Worm (Caenorhabditis elegans) whole organism, L4 larva: ENCODE data around the gene ztf-25.

Experiments used
- Y5F2A.4 ChIP-seq: fragments of 200-800 bp; sonication (Bioruptor generic); optimal IDR thresholded peaks from 2 replicates; lab custom pipeline; 2018; ENCODE audit warnings: mild to moderate bottlenecking, missing genetic modification characterization, missing compliant biosample characterization
- gei-8 ChIP-seq: fragments of 200-800 bp; sonication (Bioruptor generic); optimal IDR thresholded peaks from 2 replicates; lab custom pipeline; 2018; ENCODE audit warnings: mild to moderate bottlenecking, missing genetic modification characterization, missing compliant biosample characterization
- hlh-30 ChIP-seq: sonication (generic microtip); optimal IDR thresholded peaks from 2 replicates; lab custom pipeline; 2017; ENCODE audit warnings: antibody characterized with exemption, mild to moderate bottlenecking, missing genetic modification characterization, missing compliant biosample characterization; ENCODE audit not compliant: insufficient read depth
- lim-7 ChIP-seq: fragments of 200-800 bp; sonication (Bioruptor generic); IDR thresholded peaks from 2 replicates; pipeline ENCODE4 v1.3.6; 2022; ENCODE audit warnings: missing genetic modification characterization, missing compliant biosample characterization
- lin-1 ChIP-seq: fragments of 200-800 bp; sonication (Bioruptor generic); IDR thresholded peaks from 2 replicates; pipeline ENCODE4 v1.3.6; 2022; ENCODE audit warnings: missing genetic modification reagents, missing genetic modification characterization, missing compliant biosample characterization
- mdl-1 ChIP-seq, 2 experiments: fragments of 150-350 bp in 1 of 2; sonication (generic microtip) in 1 of 2; optimal IDR thresholded peaks; 2 replicates each; lab custom pipeline; 2014 to 2017; ENCODE audit warnings: missing biosample characterization in 2 of 2, missing genetic modification characterization in 2 of 2
- nhr-6 ChIP-seq: fragments of 150-350 bp; optimal IDR thresholded peaks from 2 replicates; lab custom pipeline; 2014; ENCODE audit warnings: missing biosample characterization, missing genetic modification characterization
- pha-4 ChIP-seq, 2 experiments: fragments of 150-350 bp in 1 of 2; fragments of 200-800 bp in 1 of 2; sonication (Bioruptor generic) in 1 of 2; IDR thresholded peaks in 1 of 2; optimal IDR thresholded peaks in 1 of 2; 2 replicates each; pipeline versions ENCODE4 v1.3.6 to Lab custom; 2014 to 2022; ENCODE audit warnings: missing genetic modification characterization in 2 of 2, missing genetic modification reagents in 2 of 2, missing biosample characterization in 1 of 2, missing compliant biosample characterization in 1 of 2
- pqm-1 ChIP-seq: sonication (generic microtip); optimal IDR thresholded peaks from 2 replicates; lab custom pipeline; 2017; ENCODE audit warnings: missing biosample characterization, missing genetic modification characterization
- snpc-4 ChIP-seq: fragments of 150-350 bp; optimal IDR thresholded peaks from 2 replicates; lab custom pipeline; 2014; ENCODE audit warnings: missing biosample characterization, missing genetic modification characterization
- tra-1 ChIP-seq: fragments of 200-800 bp; sonication (Bioruptor generic); IDR thresholded peaks from 2 replicates; pipeline ENCODE4 v1.3.6; 2022; ENCODE audit warnings: missing genetic modification reagents, missing genetic modification characterization, missing compliant biosample characterization
- vab-7 ChIP-seq: fragments of 200-800 bp; sonication (Bioruptor generic); IDR thresholded peaks from 2 replicates; pipeline ENCODE4 v1.3.6; 2022; ENCODE audit warnings: missing genetic modification reagents, missing genetic modification characterization, missing compliant biosample characterization
- zip-11 ChIP-seq: fragments of 200-800 bp; sonication (Bioruptor generic); IDR thresholded peaks from 2 replicates; pipeline ENCODE4 v1.3.6; 2022; ENCODE audit warnings: missing genetic modification characterization, missing compliant biosample characterization
- ztf-11 ChIP-seq: fragments of 150-350 bp; optimal IDR thresholded peaks from 2 replicates; lab custom pipeline; 2014; ENCODE audit warnings: missing biosample characterization, missing genetic modification characterization

ce11 chrV:17601520-17601919 is at the start of gene ztf-25:
- no peak for TF ChIP-seq vab-7 (GFP tag; lab: Robert Waterston, UW)
- TF ChIP-seq ztf-11 (tag; lab: Kevin White, UChicago) = no peak
- TF ChIP-seq pqm-1 = no peak
- no peak for TF ChIP-seq lim-7 (GFP tag; lab: Robert Waterston, UW)
- TF ChIP-seq lin-1 (GFP tag; lab: Robert Waterston, UW) = no peak
- no peak for TF ChIP-seq hlh-30 (tag; lab: Kevin White, UChicago)
- no peak for TF ChIP-seq mdl-1 (tag; optimal IDR thresholded peaks at IDR 0.05; lab: Kevin White, UChicago)
- TF ChIP-seq tra-1 = no peak
- TF ChIP-seq snpc-4 (tag; lab: Kevin White, UChicago) = no peak
- TF ChIP-seq gei-8 (GFP tag; lab: Kevin White, UChicago) = no peak
- TF ChIP-seq zip-11 (GFP tag; lab: Robert Waterston, UW) = no peak
- TF ChIP-seq Y5F2A.4 (GFP tag; lab: Kevin White, UChicago) = no peak
- TF ChIP-seq nhr-6 (tag; lab: Kevin White, UChicago) = no peak
- TF ChIP-seq pha-4 (GFP tag; IDR thresholded peaks at IDR 0.05; lab: Robert Waterston, UW) = no peak
- TF ChIP-seq pha-4 (tag; optimal IDR thresholded peaks at IDR 0.05; lab: Kevin White, UChicago) = no peak
